Worm (Caenorhabditis elegans): ENCODE measurements around the gene Y38H6C.16.

- TF ChIP-seq blmp-1 (tag; optimal IDR thresholded peaks at IDR 0.05) (no peak), elt-3 (tag; optimal IDR thresholded peaks at IDR 0.05) (no peak)
Observed at ce11 chrV:20504997-20505396, 34.1 kb downstream of the Y38H6C.16 start, which contains the start of gene Y38H6C.4.
